Worm (Caenorhabditis elegans) whole organism, late embryonic: Measurements from ENCODE around the gene ZK836.3.
A peak's percentile ranks its signal among the peaks of the same experiment; 100 is the strongest.

Source experiments
- ceh-19 ChIP-seq: fragments of 200-800 bp; sonication (Bioruptor generic); optimal IDR thresholded peaks from 2 replicates; lab custom pipeline; 2018; ENCODE audit warnings: mild to moderate bottlenecking, missing genetic modification characterization, missing compliant biosample characterization
- ceh-34 ChIP-seq: sonication (generic microtip); optimal IDR thresholded peaks from 2 replicates; lab custom pipeline; 2016; ENCODE audit warnings: mild to moderate bottlenecking, missing genetic modification characterization, missing compliant biosample characterization
- ceh-6 ChIP-seq: fragments of 200-800 bp; sonication (Bioruptor generic); optimal IDR thresholded peaks from 2 replicates; lab custom pipeline; 2018; ENCODE audit warnings: mild to moderate bottlenecking, missing genetic modification characterization, missing compliant biosample characterization
- che-1 ChIP-seq: sonication (generic microtip); optimal IDR thresholded peaks from 2 replicates; lab custom pipeline; 2016; ENCODE audit warnings: mild to moderate bottlenecking, missing genetic modification characterization, missing compliant biosample characterization
- fkh-6 ChIP-seq: sonication (generic microtip); optimal IDR thresholded peaks from 2 replicates; lab custom pipeline; 2016; ENCODE audit warnings: missing genetic modification characterization, missing compliant biosample characterization
- hlh-30 ChIP-seq: sonication (generic microtip); optimal IDR thresholded peaks from 2 replicates; lab custom pipeline; 2017; ENCODE audit warnings: antibody characterized with exemption, missing genetic modification characterization, missing compliant biosample characterization; ENCODE audit not compliant: insufficient read depth
- nfya-1 ChIP-seq: sonication (generic microtip); optimal IDR thresholded peaks from 2 replicates; lab custom pipeline; 2017; ENCODE audit warnings: missing genetic modification characterization, mild to moderate bottlenecking, missing compliant biosample characterization, antibody characterized with exemption, moderate library complexity
- nhr-11 ChIP-seq: fragments of 150-350 bp; optimal IDR thresholded peaks from 2 replicates; lab custom pipeline; 2014; ENCODE audit warnings: missing biosample characterization, missing genetic modification characterization
- pha-4 ChIP-seq: fragments of 150-350 bp; optimal IDR thresholded peaks from 2 replicates; lab custom pipeline; 2018; ENCODE audit warnings: missing biosample characterization, missing genetic modification reagents, missing genetic modification characterization
- tbx-2 ChIP-seq: sonication (generic microtip); optimal IDR thresholded peaks from 2 replicates; lab custom pipeline; 2016; ENCODE audit warnings: missing genetic modification characterization, missing compliant biosample characterization
- unc-86 ChIP-seq: sonication (generic microtip); optimal IDR thresholded peaks from 2 replicates; lab custom pipeline; 2016; ENCODE audit warnings: missing genetic modification characterization, missing compliant biosample characterization

- TF ChIP-seq ceh-34 (tag; lab: Kevin White, UChicago) (peak; percentile 24), ceh-19 (GFP tag; lab: Kevin White, UChicago) (no peak), che-1 (tag; lab: Kevin White, UChicago) (no peak), unc-86 (tag; lab: Kevin White, UChicago) (no peak), tbx-2 (tag; lab: Kevin White, UChicago) (no peak), ceh-6 (no peak), nfya-1 (tag; lab: Kevin White, UChicago) (peak; percentile 42), nhr-11 (tag; lab: Kevin White, UChicago) (no peak), fkh-6 (tag; lab: Kevin White, UChicago) (no peak), hlh-30 (tag; lab: Kevin White, UChicago) (peak; percentile 33), pha-4 (tag; lab: Kevin White, UChicago) (no peak)
Measured at ce11 chrV:12190943-12191569, 4.7 kb downstream of the ZK836.3 start, which contains the start of gene dpy-30.
